Fruit fly (Drosophila melanogaster) whole organism, embryonic: ENCODE results near the gene CG6330.

Source experiments
- ATbp ChIP-seq: fragments of 200-800 bp; sonication (Bioruptor generic); optimal IDR thresholded peaks from 2 replicates; lab custom pipeline; 2017; ENCODE audit warnings: missing biosample characterization, mild to moderate bottlenecking, missing genetic modification characterization, missing genetic modification reagents
- Aef1 ChIP-seq: fragments of 200-800 bp; sonication (Bioruptor generic); IDR thresholded peaks from 3 replicates; pipeline ENCODE4 v1.3.6; 2022; ENCODE audit warnings: missing biosample characterization, missing genetic modification characterization
- Antp ChIP-seq: fragments of 200-800 bp; sonication (Bioruptor generic); optimal IDR thresholded peaks from 3 replicates; lab custom pipeline; 2016; ENCODE audit warnings: missing biosample characterization, missing genetic modification characterization
- Bteb2 ChIP-seq: fragments of 200-800 bp; sonication (Bioruptor generic); optimal IDR thresholded peaks from 2 replicates; lab custom pipeline; 2016; ENCODE audit warnings: missing biosample characterization, missing genetic modification characterization
- C15 ChIP-seq: fragments of 200-800 bp; sonication (Bioruptor generic); IDR thresholded peaks from 3 replicates; pipeline ENCODE4 v1.3.6; 2022; ENCODE audit warnings: missing biosample characterization, missing genetic modification characterization
- CG11093 ChIP-seq: fragments of 200-800 bp; sonication (Bioruptor generic); IDR thresholded peaks from 3 replicates; pipeline ENCODE4 v1.3.6; 2022; ENCODE audit warnings: missing biosample characterization, missing genetic modification characterization
- CG11696 ChIP-seq: fragments of 200-800 bp; sonication (Bioruptor generic); IDR thresholded peaks from 2 replicates; pipeline ENCODE4 v1.3.6; 2022; ENCODE audit warnings: missing biosample characterization, missing genetic modification characterization
- CG1233 ChIP-seq: fragments of 200-800 bp; sonication (Bioruptor generic); optimal IDR thresholded peaks from 4 replicates; lab custom pipeline; 2018; ENCODE audit warnings: missing biosample characterization, mild to moderate bottlenecking, missing genetic modification characterization
- CG12391 ChIP-seq: fragments of 200-800 bp; sonication (Bioruptor generic); optimal IDR thresholded peaks from 3 replicates; lab custom pipeline; 2018; ENCODE audit warnings: missing biosample characterization, mild to moderate bottlenecking, missing genetic modification characterization, moderate library complexity
- CG13296 ChIP-seq: fragments of 200-800 bp; sonication (Bioruptor generic); optimal IDR thresholded peaks from 3 replicates; lab custom pipeline; 2018; ENCODE audit warnings: missing biosample characterization, mild to moderate bottlenecking, missing genetic modification characterization
- CG14014 ChIP-seq: fragments of 200-800 bp; sonication (Bioruptor generic); IDR thresholded peaks from 2 replicates; pipeline ENCODE4 v1.3.6; 2022; ENCODE audit warnings: missing biosample characterization, missing genetic modification characterization
- CG15479 ChIP-seq: fragments of 200-800 bp; sonication (Bioruptor generic); optimal IDR thresholded peaks from 3 replicates; lab custom pipeline; 2019; ENCODE audit warnings: missing biosample characterization, mild to moderate bottlenecking, missing genetic modification characterization, moderate library complexity
- CG15601 ChIP-seq: fragments of 200-800 bp; sonication (Bioruptor generic); optimal IDR thresholded peaks from 3 replicates; lab custom pipeline; 2019; ENCODE audit warnings: missing biosample characterization, mild to moderate bottlenecking, missing genetic modification characterization, moderate library complexity
- CG1603 ChIP-seq: fragments of 200-800 bp; sonication (Bioruptor generic); optimal IDR thresholded peaks from 2 replicates; lab custom pipeline; 2019; ENCODE audit warnings: missing biosample characterization, mild to moderate bottlenecking, missing genetic modification characterization, moderate library complexity
- CG16779 ChIP-seq: fragments of 200-800 bp; sonication (Bioruptor generic); IDR thresholded peaks from 2 replicates; pipeline ENCODE4 v1.3.6; 2022; ENCODE audit warnings: missing biosample characterization, missing genetic modification characterization
- CG16863 ChIP-seq: fragments of 200-800 bp; sonication (Bioruptor generic); optimal IDR thresholded peaks from 3 replicates; lab custom pipeline; 2016; ENCODE audit warnings: missing biosample characterization, missing genetic modification characterization
- CG17802 ChIP-seq: fragments of 200-800 bp; sonication (Bioruptor generic); optimal IDR thresholded peaks from 2 replicates; lab custom pipeline; 2018; ENCODE audit warnings: missing biosample characterization, mild to moderate bottlenecking, missing genetic modification characterization, moderate library complexity
- CG18599 ChIP-seq: fragments of 200-800 bp; sonication (Bioruptor generic); optimal IDR thresholded peaks from 3 replicates; lab custom pipeline; 2017; ENCODE audit warnings: missing biosample characterization, missing genetic modification characterization, mild to moderate bottlenecking, moderate library complexity, missing genetic modification reagents
- CG31365 ChIP-seq: fragments of 200-800 bp; sonication (Bioruptor generic); optimal IDR thresholded peaks from 2 replicates; lab custom pipeline; 2018; ENCODE audit warnings: missing biosample characterization, mild to moderate bottlenecking, missing genetic modification characterization
- CG32767 ChIP-seq: fragments of 200-800 bp; sonication (Bioruptor generic); IDR thresholded peaks from 2 replicates; pipeline ENCODE4 v1.3.6; 2022; ENCODE audit warnings: missing biosample characterization, missing genetic modification characterization
- CG32772 ChIP-seq: fragments of 200-800 bp; sonication (Bioruptor generic); IDR thresholded peaks from 2 replicates; pipeline ENCODE4 v1.3.6; 2022; ENCODE audit warnings: missing biosample characterization, missing genetic modification characterization
- CG3407 ChIP-seq: fragments of 200-800 bp; sonication (Bioruptor generic); optimal IDR thresholded peaks from 2 replicates; lab custom pipeline; 2018; ENCODE audit warnings: missing biosample characterization, mild to moderate bottlenecking, missing genetic modification characterization
- CG34376 ChIP-seq: fragments of 200-800 bp; sonication (Bioruptor generic); optimal IDR thresholded peaks from 2 replicates; lab custom pipeline; 2018; ENCODE audit warnings: missing biosample characterization, mild to moderate bottlenecking, missing genetic modification characterization
- CG3838 ChIP-seq: fragments of 200-800 bp; sonication (Bioruptor generic); optimal IDR thresholded peaks from 3 replicates; lab custom pipeline; 2016; ENCODE audit warnings: missing biosample characterization, missing genetic modification characterization
- CG4360 ChIP-seq: fragments of 200-800 bp; sonication (Bioruptor generic); IDR thresholded peaks from 2 replicates; pipeline ENCODE4 v1.3.6; 2022; ENCODE audit warnings: missing biosample characterization, missing genetic modification characterization
- Camta ChIP-seq: fragments of 200-800 bp; sonication (Bioruptor generic); optimal IDR thresholded peaks from 2 replicates; lab custom pipeline; 2016; ENCODE audit warnings: missing biosample characterization, missing genetic modification characterization
- Dll ChIP-seq: fragments of 200-800 bp; sonication (Bioruptor generic); IDR thresholded peaks from 4 replicates; pipeline ENCODE4 v1.3.6; 2022; ENCODE audit warnings: missing biosample characterization, missing genetic modification characterization; ENCODE audit not compliant: partially characterized antibody
- Gug ChIP-seq: fragments of 200-800 bp; sonication (Bioruptor generic); IDR thresholded peaks from 4 replicates; pipeline ENCODE4 v1.3.6; 2022; ENCODE audit warnings: missing biosample characterization, missing genetic modification characterization
- H15 ChIP-seq: fragments of 200-800 bp; sonication (Bioruptor generic); IDR thresholded peaks from 3 replicates; pipeline ENCODE4 v1.3.6; 2022; ENCODE audit warnings: missing biosample characterization, missing genetic modification characterization
- HLHmδ ChIP-seq: fragments of 200-800 bp; sonication (Bioruptor generic); optimal IDR thresholded peaks from 2 replicates; lab custom pipeline; 2018; ENCODE audit warnings: missing biosample characterization, mild to moderate bottlenecking, missing genetic modification characterization, moderate library complexity
- Hr3 ChIP-seq: fragments of 200-800 bp; sonication (Bioruptor generic); optimal IDR thresholded peaks from 3 replicates; lab custom pipeline; 2016; ENCODE audit warnings: missing biosample characterization, missing genetic modification characterization
- NK7.1 ChIP-seq: fragments of 200-800 bp; sonication (Bioruptor generic); optimal IDR thresholded peaks from 3 replicates; lab custom pipeline; 2016; ENCODE audit warnings: missing biosample characterization, missing genetic modification characterization
- Poxn ChIP-seq: fragments of 200-800 bp; sonication (Bioruptor generic); IDR thresholded peaks from 2 replicates; pipeline ENCODE4 v1.3.6; 2022; ENCODE audit warnings: missing biosample characterization, missing genetic modification characterization
- Sin3A ChIP-seq: fragments of >200 bp; optimal IDR thresholded peaks from 2 replicates; lab custom pipeline; 2018
- Sry-δ ChIP-seq: fragments of 200-800 bp; sonication (Bioruptor generic); optimal IDR thresholded peaks from 2 replicates; lab custom pipeline; 2016; ENCODE audit warnings: missing biosample characterization, missing genetic modification characterization
- Vsx1 ChIP-seq: fragments of 200-800 bp; sonication (Bioruptor generic); optimal IDR thresholded peaks from 2 replicates; lab custom pipeline; 2017; ENCODE audit warnings: missing biosample characterization, mild to moderate bottlenecking, missing genetic modification characterization, missing genetic modification reagents
- ap ChIP-seq: fragments of 200-800 bp; sonication (Bioruptor generic); IDR thresholded peaks from 2 replicates; pipeline ENCODE4 v1.3.6; 2022; ENCODE audit warnings: missing biosample characterization, missing genetic modification characterization
- az2 ChIP-seq: fragments of 200-800 bp; sonication (Bioruptor generic); optimal IDR thresholded peaks from 3 replicates; lab custom pipeline; 2016; ENCODE audit warnings: missing biosample characterization, missing genetic modification characterization
- br ChIP-seq: fragments of >200 bp; optimal IDR thresholded peaks from 2 replicates; lab custom pipeline; 2017
- bsh ChIP-seq, 2 experiments: fragments of 200-800 bp; sonication (Bioruptor generic); optimal IDR thresholded peaks; 2 replicates each; lab custom pipeline; 2017 to 2018; ENCODE audit warnings: mild to moderate bottlenecking in 2 of 2, missing biosample characterization in 2 of 2, missing genetic modification characterization in 2 of 2, moderate library complexity in 1 of 2
- cas ChIP-seq: fragments of 200-800 bp; sonication (Bioruptor generic); IDR thresholded peaks from 2 replicates; pipeline ENCODE4 v1.3.6; 2022; ENCODE audit warnings: missing biosample characterization, missing genetic modification characterization
- croc ChIP-seq: fragments of 200-800 bp; sonication (Bioruptor generic); conservative IDR thresholded peaks from 3 replicates; pipeline ENCODE4 v1.3.6; 2022; ENCODE audit warnings: missing biosample characterization, missing genetic modification characterization
- ewg ChIP-seq: fragments of 200-800 bp; sonication (Bioruptor generic); optimal IDR thresholded peaks from 3 replicates; lab custom pipeline; 2017; ENCODE audit warnings: mild to moderate bottlenecking, missing biosample characterization, missing genetic modification reagents, missing genetic modification characterization
- h ChIP-seq: fragments of >200 bp; optimal IDR thresholded peaks from 2 replicates; lab custom pipeline; 2017
- hth ChIP-seq: fragments of >200 bp; optimal IDR thresholded peaks from 2 replicates; lab custom pipeline; 2017; ENCODE audit warnings: inconsistent platforms
- insv ChIP-seq, 2 experiments: fragments of 200-800 bp; sonication (Bioruptor generic); optimal IDR thresholded peaks; 3 replicates each; lab custom pipeline; 2016 to 2018; ENCODE audit warnings: missing biosample characterization in 2 of 2, missing genetic modification characterization in 2 of 2
- jumu ChIP-seq: fragments of 200-800 bp; sonication (Bioruptor generic); optimal IDR thresholded peaks from 3 replicates; lab custom pipeline; 2016; ENCODE audit warnings: missing biosample characterization, missing genetic modification characterization
- lbe ChIP-seq: fragments of 200-800 bp; sonication (Bioruptor generic); optimal IDR thresholded peaks from 2 replicates; lab custom pipeline; 2016; ENCODE audit warnings: missing biosample characterization, mild to moderate bottlenecking, missing genetic modification characterization
- odd ChIP-seq: fragments of 200-800 bp; sonication (Bioruptor generic); optimal IDR thresholded peaks from 2 replicates; lab custom pipeline; 2017; ENCODE audit warnings: missing biosample characterization, mild to moderate bottlenecking, missing genetic modification characterization
- onecut ChIP-seq: fragments of 200-800 bp; sonication (Bioruptor generic); IDR thresholded peaks from 2 replicates; pipeline ENCODE4 v1.3.6; 2022; ENCODE audit warnings: missing biosample characterization, missing genetic modification characterization
- ro ChIP-seq: fragments of 200-800 bp; sonication (Bioruptor generic); IDR thresholded peaks from 2 replicates; pipeline ENCODE4 v1.3.6; 2022; ENCODE audit warnings: missing biosample characterization, missing genetic modification characterization
- sd ChIP-seq: fragments of 200-800 bp; sonication (Bioruptor generic); optimal IDR thresholded peaks from 3 replicates; lab custom pipeline; 2018; ENCODE audit warnings: missing biosample characterization, mild to moderate bottlenecking, missing genetic modification characterization, moderate library complexity
- sisA ChIP-seq: fragments of 200-800 bp; sonication (Bioruptor generic); IDR thresholded peaks from 2 replicates; pipeline ENCODE4 v1.3.6; 2022; ENCODE audit warnings: missing biosample characterization, missing genetic modification characterization

Gene CG6330

dm6 chr3R:26899982-26900381 is 58.3 kb downstream of the CG6330 start (continued):
- TF ChIP-seq jumu (GFP tag; lab: Kevin White, UChicago) (no peak), onecut (GFP tag; lab: Robert Waterston, UW) (no peak), Aef1 (GFP tag; lab: Robert Waterston, UW) (peak; percentile 46; the same call in 2 of the 3 replicates), CG1233 (GFP tag; lab: Kevin White, UChicago) (no peak), CG32767 (GFP tag; lab: Robert Waterston, UW) (peak; percentile 56; the same call in 1 of the 2 replicates), Sin3A (lab: Kevin White, UChicago) (no peak), az2 (GFP tag; lab: Kevin White, UChicago) (peak; percentile 65), ewg (peak; percentile 14), ATbp (GFP tag; lab: Kevin White, UChicago) (peak; percentile 40), CG3407 (GFP tag; lab: Kevin White, UChicago) (peak; percentile 34), CG16863 (GFP tag; lab: Kevin White, UChicago) (no peak), Sry-δ (GFP tag; lab: Kevin White, UChicago) (no peak), br (no peak), Vsx1 (GFP tag; lab: Kevin White, UChicago) (no peak), CG11696 (GFP tag; lab: Robert Waterston, UW) (no peak), CG18599 (GFP tag; lab: Kevin White, UChicago) (no peak), bsh (GFP tag; optimal IDR thresholded peaks at IDR 0.05; lab: Kevin White, UChicago) (peak in 1 of 2 experiments; percentile 76), C15 (peak; percentile 4; the same call in 1 of the 3 replicates), HLHmδ (GFP tag; lab: Kevin White, UChicago) (no peak), NK7.1 (no peak), CG31365 (no peak), odd (no peak), CG4360 (GFP tag; lab: Robert Waterston, UW) (peak; percentile 47), lbe (GFP tag; lab: Kevin White, UChicago) (no peak), CG34376 (GFP tag; lab: Kevin White, UChicago) (no peak), CG13296 (GFP tag; lab: Kevin White, UChicago) (no peak), CG3838 (GFP tag; lab: Kevin White, UChicago) (no peak), CG12391 (tag; lab: Kevin White, UChicago) (peak; percentile 44), cas (GFP tag; lab: Robert Waterston, UW) (no peak), Poxn (no peak), croc (GFP tag; lab: Robert Waterston, UW) (peak; percentile 48), CG14014 (GFP tag; lab: Robert Waterston, UW) (no peak), ap (peak; percentile 33; the same call in 1 of the 2 replicates), CG15601 (tag; lab: Kevin White, UChicago) (peak; percentile 26), Dll (GFP tag; lab: Robert Waterston, UW) (no peak), Gug (peak; percentile 36; the same call in 2 of the 4 replicates), hth (no peak), CG15479 (GFP tag; lab: Kevin White, UChicago) (no peak), sd (tag; lab: Kevin White, UChicago) (peak; percentile 40), CG1603 (peak; percentile 9), h (lab: Kevin White, UChicago) (no peak), Camta (no peak), sisA (GFP tag; lab: Robert Waterston, UW) (peak; percentile 67), H15 (GFP tag; lab: Robert Waterston, UW) (peak; percentile 48; the same call in 1 of the 3 replicates), Hr3 (GFP tag; lab: Kevin White, UChicago) (peak; percentile 23), CG11093 (GFP tag; lab: Robert Waterston, UW) (no peak), Bteb2 (GFP tag; lab: Kevin White, UChicago) (no peak), ro (GFP tag; lab: Robert Waterston, UW) (peak; percentile 71), CG32772 (GFP tag; lab: Robert Waterston, UW) (peak; percentile 39; the same call in 1 of the 2 replicates), insv (GFP tag; optimal IDR thresholded peaks at IDR 0.05; lab: Kevin White, UChicago) (no peak), CG17802 (no peak), CG16779 (GFP tag; lab: Robert Waterston, UW) (no peak), Antp (no peak)
